Worm (Caenorhabditis elegans) whole organism, midembryonic: ENCODE results near the gene dhs-17.

Experiments
- T22C8.4 ChIP-seq: fragments of 200-800 bp; sonication (Bioruptor generic); IDR thresholded peaks from 2 replicates; pipeline ENCODE4 v1.3.6; 2022; ENCODE audit warnings: missing genetic modification characterization, missing compliant biosample characterization
- cog-1 ChIP-seq: sonication (generic microtip); optimal IDR thresholded peaks from 2 replicates; lab custom pipeline; 2016; ENCODE audit warnings: missing genetic modification characterization, missing compliant biosample characterization
- flt-1 ChIP-seq: fragments of 200-800 bp; sonication (Bioruptor generic); IDR thresholded peaks from 2 replicates; pipeline ENCODE4 v1.3.6; 2022; ENCODE audit warnings: missing genetic modification characterization, missing compliant biosample characterization
- klf-2 ChIP-seq: fragments of 200-800 bp; sonication (Bioruptor generic); conservative IDR thresholded peaks from 2 replicates; pipeline ENCODE4 v1.3.6; 2022; ENCODE audit warnings: missing genetic modification reagents, missing genetic modification characterization, missing compliant biosample characterization
- med-1 ChIP-seq: sonication (generic microtip); optimal IDR thresholded peaks from 2 replicates; lab custom pipeline; 2017; ENCODE audit warnings: missing genetic modification characterization, mild to moderate bottlenecking, missing compliant biosample characterization, antibody characterized with exemption, missing genetic modification reagents; ENCODE audit not compliant: insufficient read depth
- ref-1 ChIP-seq: fragments of 200-800 bp; sonication (Bioruptor generic); conservative IDR thresholded peaks from 2 replicates; pipeline ENCODE4 v1.3.6; 2022; ENCODE audit warnings: missing genetic modification reagents, missing genetic modification characterization, missing compliant biosample characterization
- tab-1 ChIP-seq: fragments of 200-800 bp; sonication (Bioruptor generic); IDR thresholded peaks from 2 replicates; pipeline ENCODE4 v1.3.6; 2022; ENCODE audit warnings: missing genetic modification characterization, missing compliant biosample characterization
- ztf-23 ChIP-seq: fragments of 200-800 bp; sonication (Bioruptor generic); IDR thresholded peaks from 2 replicates; pipeline ENCODE4 v1.3.6; 2022; ENCODE audit warnings: missing genetic modification reagents, missing genetic modification characterization, missing compliant biosample characterization
- ztf-29 ChIP-seq: fragments of 200-800 bp; sonication (Bioruptor generic); IDR thresholded peaks from 2 replicates; pipeline ENCODE4 v1.3.6; 2022; ENCODE audit warnings: missing genetic modification reagents, missing genetic modification characterization, missing compliant biosample characterization

Gene dhs-17

ce11 chrV:6017630-6018029, 17.0 kb downstream of the dhs-17 start, which contains the start of the genes rpt-2 and aps-1:
rpt-2 (minus strand) TSS chrV:6017669.
aps-1 (plus strand) TSS chrV:6017970.
- no peak for TF ChIP-seq tab-1 (GFP tag; lab: Robert Waterston, UW)
- TF ChIP-seq flt-1 (GFP tag; lab: Robert Waterston, UW): no peak
- TF ChIP-seq T22C8.4: no peak
- no peak for TF ChIP-seq ztf-23 (GFP tag; lab: Robert Waterston, UW)
- no peak for TF ChIP-seq ref-1 (GFP tag; lab: Robert Waterston, UW)
- TF ChIP-seq med-1 (GFP tag; lab: Kevin White, UChicago): no peak
- peak; percentile 61 for TF ChIP-seq cog-1 (tag; lab: Kevin White, UChicago)

- no peak for TF ChIP-seq klf-2
- no peak for TF ChIP-seq flt-1 (GFP tag; lab: Robert Waterston, UW)
- TF ChIP-seq cog-1 (tag; lab: Kevin White, UChicago): no peak
- TF ChIP-seq ref-1 (GFP tag; lab: Robert Waterston, UW): no peak
- no peak for TF ChIP-seq T22C8.4
- TF ChIP-seq ztf-23 (GFP tag; lab: Robert Waterston, UW): no peak
- TF ChIP-seq tab-1 (GFP tag; lab: Robert Waterston, UW): no peak
- TF ChIP-seq med-1 (GFP tag; lab: Kevin White, UChicago): no peak
- TF ChIP-seq ztf-29 (GFP tag; lab: Robert Waterston, UW): no peak
Measured at ce11 chrV:6016097-6016496, 18.5 kb downstream of the dhs-17 start.

ce11 chrV:6015546-6016089, 19.0 kb downstream of the dhs-17 start:
- TF ChIP-seq T22C8.4 (no peak), tab-1 (GFP tag; lab: Robert Waterston, UW) (no peak), klf-2 (no peak), ref-1 (GFP tag; lab: Robert Waterston, UW) (no peak), med-1 (GFP tag; lab: Kevin White, UChicago) (no peak), ztf-23 (GFP tag; lab: Robert Waterston, UW) (no peak), ztf-29 (GFP tag; lab: Robert Waterston, UW) (no peak), cog-1 (tag; lab: Kevin White, UChicago) (no peak), flt-1 (GFP tag; lab: Robert Waterston, UW) (no peak)

ce11 chrV:6012401-6012800, 22.2 kb downstream of the dhs-17 start:
- TF ChIP-seq klf-2: no peak
- TF ChIP-seq tab-1 (GFP tag; lab: Robert Waterston, UW): no peak
- TF ChIP-seq ztf-29 (GFP tag; lab: Robert Waterston, UW): no peak
- TF ChIP-seq flt-1 (GFP tag; lab: Robert Waterston, UW): no peak
- no peak for TF ChIP-seq cog-1 (tag; lab: Kevin White, UChicago)
- no peak for TF ChIP-seq T22C8.4
- no peak for TF ChIP-seq ztf-23 (GFP tag; lab: Robert Waterston, UW)
- TF ChIP-seq ref-1 (GFP tag; lab: Robert Waterston, UW): no peak
- no peak for TF ChIP-seq med-1 (GFP tag; lab: Kevin White, UChicago)

ce11 chrV:6010642-6011041, 24.0 kb downstream of the dhs-17 start:
- TF ChIP-seq ztf-23 (GFP tag; lab: Robert Waterston, UW): no peak
- TF ChIP-seq cog-1 (tag; lab: Kevin White, UChicago): no peak
- no peak for TF ChIP-seq klf-2
- no peak for TF ChIP-seq ref-1 (GFP tag; lab: Robert Waterston, UW)
- no peak for TF ChIP-seq tab-1 (GFP tag; lab: Robert Waterston, UW)
- TF ChIP-seq ztf-29 (GFP tag; lab: Robert Waterston, UW): no peak
- no peak for TF ChIP-seq med-1 (GFP tag; lab: Kevin White, UChicago)
- no peak for TF ChIP-seq flt-1 (GFP tag; lab: Robert Waterston, UW)
- TF ChIP-seq T22C8.4: no peak

- no peak for TF ChIP-seq klf-2
- TF ChIP-seq ref-1 (GFP tag; lab: Robert Waterston, UW): no peak
- no peak for TF ChIP-seq ztf-23 (GFP tag; lab: Robert Waterston, UW)
- TF ChIP-seq T22C8.4: no peak
- TF ChIP-seq flt-1 (GFP tag; lab: Robert Waterston, UW): no peak
- TF ChIP-seq ztf-29 (GFP tag; lab: Robert Waterston, UW): no peak
- TF ChIP-seq cog-1 (tag; lab: Kevin White, UChicago): no peak
- TF ChIP-seq tab-1 (GFP tag; lab: Robert Waterston, UW): no peak
- no peak for TF ChIP-seq med-1 (GFP tag; lab: Kevin White, UChicago)
Measured at ce11 chrV:6007927-6008326, 26.7 kb downstream of the dhs-17 start.

ce11 chrV:6003301-6003700, 31.3 kb downstream of the dhs-17 start, which contains the start of gene fos-1:
fos-1 (plus strand) TSS chrV:6003601.
- TF ChIP-seq ref-1 (GFP tag; lab: Robert Waterston, UW): no peak
- TF ChIP-seq ztf-23 (GFP tag; lab: Robert Waterston, UW): no peak
- no peak for TF ChIP-seq T22C8.4
- TF ChIP-seq ztf-29 (GFP tag; lab: Robert Waterston, UW): no peak
- no peak for TF ChIP-seq med-1 (GFP tag; lab: Kevin White, UChicago)

ce11 chrV:6000368-6000802, 34.2 kb downstream of the dhs-17 start:
- TF ChIP-seq med-1 (GFP tag; lab: Kevin White, UChicago): no peak
- peak; percentile 88 for TF ChIP-seq cog-1 (tag; lab: Kevin White, UChicago)

ce11 chrV:5996114-5996513, 38.5 kb downstream of the dhs-17 start, which contains the start of gene cpg-4:
cpg-4 (plus strand) TSS chrV:5996416.
- TF ChIP-seq ztf-23 (GFP tag; lab: Robert Waterston, UW) (no peak), cog-1 (tag; lab: Kevin White, UChicago) (no peak), tab-1 (GFP tag; lab: Robert Waterston, UW) (no peak), T22C8.4 (no peak), flt-1 (GFP tag; lab: Robert Waterston, UW) (no peak), ref-1 (GFP tag; lab: Robert Waterston, UW) (no peak), med-1 (GFP tag; lab: Kevin White, UChicago) (no peak), ztf-29 (GFP tag; lab: Robert Waterston, UW) (no peak), klf-2 (no peak)
